Worm (Caenorhabditis elegans) whole organism, L1 larva: Measurements from ENCODE around the gene R08A2.1.

ENCODE experiments used
- F16B12.6 ChIP-seq: fragments of 150-350 bp; optimal IDR thresholded peaks from 2 replicates; lab custom pipeline; 2014; ENCODE audit warnings: missing biosample characterization, missing genetic modification characterization
- Y116A8C.19 ChIP-seq: sonication (generic microtip); optimal IDR thresholded peaks from 2 replicates; lab custom pipeline; 2016; ENCODE audit warnings: missing compliant biosample characterization, missing genetic modification characterization, borderline replicate concordance
- aha-1 ChIP-seq: fragments of 150-350 bp; optimal IDR thresholded peaks from 2 replicates; lab custom pipeline; 2014; ENCODE audit warnings: missing biosample characterization, missing genetic modification characterization
- ama-1 ChIP-seq: fragments of 150-350 bp; optimal IDR thresholded peaks from 2 replicates; lab custom pipeline; 2014
- blmp-1 ChIP-seq: fragments of 150-350 bp; optimal IDR thresholded peaks from 2 replicates; lab custom pipeline; 2014; ENCODE audit warnings: missing biosample characterization, missing genetic modification characterization
- egl-13 ChIP-seq: sonication (generic microtip); optimal IDR thresholded peaks from 2 replicates; lab custom pipeline; 2016; ENCODE audit warnings: missing genotype, missing genetic modification reagents, missing genetic modification characterization, missing compliant biosample characterization
- ets-5 ChIP-seq: fragments of 200-800 bp; sonication (Bioruptor generic); IDR thresholded peaks from 2 replicates; pipeline ENCODE4 v1.3.6; 2022; ENCODE audit warnings: missing genetic modification characterization, missing compliant biosample characterization
- isw-1 ChIP-seq: fragments of 200-800 bp; sonication (Bioruptor generic); IDR thresholded peaks from 2 replicates; pipeline ENCODE4 v1.3.6; 2022; ENCODE audit warnings: missing genetic modification characterization, missing compliant biosample characterization
- lsy-2 ChIP-seq, 2 experiments: fragments of 150-350 bp; optimal IDR thresholded peaks; 2 replicates each; lab custom pipeline; 2014; ENCODE audit warnings: missing biosample characterization in 2 of 2, missing genetic modification characterization in 2 of 2
- mab-9 ChIP-seq: fragments of 200-800 bp; sonication (Bioruptor generic); IDR thresholded peaks from 2 replicates; pipeline ENCODE4 v1.3.6; 2022; ENCODE audit warnings: missing genetic modification reagents, missing genetic modification characterization, missing compliant biosample characterization
- nhr-11 ChIP-seq: fragments of 150-350 bp; optimal IDR thresholded peaks from 2 replicates; lab custom pipeline; 2014; ENCODE audit warnings: missing biosample characterization, missing genetic modification characterization
- nhr-19 ChIP-seq: fragments of 200-800 bp; sonication (Bioruptor generic); conservative IDR thresholded peaks from 2 replicates; pipeline ENCODE4 v1.3.6; 2022; ENCODE audit warnings: missing genetic modification characterization, missing compliant biosample characterization
- nhr-28 ChIP-seq: fragments of 150-350 bp; optimal IDR thresholded peaks from 2 replicates; lab custom pipeline; 2014; ENCODE audit warnings: missing biosample characterization, missing genetic modification characterization
- nhr-85 ChIP-seq: sonication (generic microtip); peaks from one replicate; lab custom pipeline; 2016; ENCODE audit warnings: missing genetic modification characterization, inconsistent platforms, missing compliant biosample characterization
- pag-3 ChIP-seq: sonication (generic microtip); optimal IDR thresholded peaks from 2 replicates; lab custom pipeline; 2017; ENCODE audit warnings: missing genetic modification characterization, mild to moderate bottlenecking, missing compliant biosample characterization, antibody characterized with exemption, borderline replicate concordance; ENCODE audit not compliant: insufficient read depth
- rnt-1 ChIP-seq: sonication (generic microtip); optimal IDR thresholded peaks from 2 replicates; lab custom pipeline; 2016; ENCODE audit warnings: mild to moderate bottlenecking, missing genetic modification characterization, moderate library complexity, missing compliant biosample characterization
- skn-1 ChIP-seq: fragments of 150-350 bp; optimal IDR thresholded peaks from 2 replicates; lab custom pipeline; 2014; ENCODE audit warnings: missing biosample characterization, missing genetic modification characterization
- snpc-4 ChIP-seq: fragments of 150-350 bp; optimal IDR thresholded peaks from 2 replicates; lab custom pipeline; 2014; ENCODE audit warnings: missing biosample characterization, missing genetic modification characterization
- swsn-7 ChIP-seq: sonication (generic microtip); optimal IDR thresholded peaks from 2 replicates; lab custom pipeline; 2016; ENCODE audit warnings: missing genetic modification characterization, missing compliant biosample characterization
- tbx-2 ChIP-seq: sonication (generic microtip); optimal IDR thresholded peaks from 2 replicates; lab custom pipeline; 2016; ENCODE audit warnings: missing genetic modification characterization, missing compliant biosample characterization
- unc-30 ChIP-seq: sonication (generic microtip); optimal IDR thresholded peaks from 2 replicates; lab custom pipeline; 2017; ENCODE audit warnings: missing biosample characterization, missing genetic modification characterization
- vab-15 ChIP-seq: sonication (generic microtip); optimal IDR thresholded peaks from 2 replicates; lab custom pipeline; 2017; ENCODE audit warnings: missing genotype, mild to moderate bottlenecking, missing genetic modification characterization, missing compliant biosample characterization
- xbp-1 ChIP-seq: sonication (generic microtip); optimal IDR thresholded peaks from 2 replicates; lab custom pipeline; 2016; ENCODE audit warnings: missing genetic modification characterization, missing compliant biosample characterization
- zip-4 ChIP-seq: fragments of 200-800 bp; sonication (Bioruptor generic); optimal IDR thresholded peaks from 2 replicates; lab custom pipeline; 2018; ENCODE audit warnings: mild to moderate bottlenecking, missing genetic modification characterization, moderate library complexity, missing compliant biosample characterization
- ztf-11 ChIP-seq, 2 experiments: sonication (generic microtip); optimal IDR thresholded peaks; 2 replicates each; lab custom pipeline; 2016 to 2017; ENCODE audit warnings: missing genetic modification characterization in 2 of 2, missing biosample characterization in 1 of 2, missing compliant biosample characterization in 1 of 2

Gene R08A2.1

ce11 chrV:14682870-14683269, 36.5 kb downstream of the R08A2.1 start:
- TF ChIP-seq ama-1 (lab: Kevin White, UChicago) = no peak
- TF ChIP-seq tbx-2 (tag; lab: Kevin White, UChicago) = no peak
- TF ChIP-seq blmp-1 = peak; percentile 58
- no peak for TF ChIP-seq isw-1
- TF ChIP-seq nhr-85 (tag; lab: Kevin White, UChicago) = peak; percentile 71
- TF ChIP-seq zip-4 (GFP tag; lab: Kevin White, UChicago) = no peak
- TF ChIP-seq egl-13 (tag; lab: Kevin White, UChicago) = no peak
- TF ChIP-seq rnt-1 (tag; lab: Kevin White, UChicago) = no peak
- TF ChIP-seq mab-9 = no peak
- TF ChIP-seq nhr-11 = no peak

ce11 chrV:14680014-14680413, 39.4 kb downstream of the R08A2.1 start, which contains the start of gene C47E8.3:
TSS of gene C47E8.3 (plus strand) at chrV:14680314.
- TF ChIP-seq ets-5 (GFP tag; lab: Robert Waterston, UW) = no peak
- TF ChIP-seq pag-3 (tag; lab: Kevin White, UChicago) = no peak

ce11 chrV:14678298-14678697, 41.1 kb downstream of the R08A2.1 start:
- TF ChIP-seq swsn-7 (tag; lab: Kevin White, UChicago) (no peak), aha-1 (tag; lab: Kevin White, UChicago) (no peak), Y116A8C.19 (tag; lab: Kevin White, UChicago) (no peak), nhr-28 (tag; lab: Kevin White, UChicago) (no peak), vab-15 (tag; lab: Kevin White, UChicago) (no peak), xbp-1 (tag; lab: Kevin White, UChicago) (no peak), ets-5 (GFP tag; lab: Robert Waterston, UW) (no peak), lsy-2 (tag; optimal IDR thresholded peaks at IDR 0.05; lab: Kevin White, UChicago) (no peak), unc-30 (no peak), ztf-11 (tag; optimal IDR thresholded peaks at IDR 0.05; lab: Kevin White, UChicago) (no peak), skn-1 (tag; lab: Kevin White, UChicago) (no peak), snpc-4 (tag; lab: Kevin White, UChicago) (no peak), nhr-19 (GFP tag; lab: Robert Waterston, UW) (no peak), F16B12.6 (tag; lab: Kevin White, UChicago) (no peak), mab-9 (no peak), nhr-11 (no peak), nhr-85 (tag; lab: Kevin White, UChicago) (no peak), pag-3 (tag; lab: Kevin White, UChicago) (no peak)
